Worm (Caenorhabditis elegans) whole organism, young adult: ENCODE measurements around the gene C45G9.8.

ENCODE experiments used
- F57C9.4 ChIP-seq: sonication (generic microtip); optimal IDR thresholded peaks from 2 replicates; lab custom pipeline; 2017; ENCODE audit warnings: mild to moderate bottlenecking, missing genetic modification characterization, missing compliant biosample characterization
- Y95B8A.8 ChIP-seq: fragments of 200-800 bp; sonication (Bioruptor generic); IDR thresholded peaks from 2 replicates; pipeline ENCODE4 v1.3.6; 2022; ENCODE audit warnings: missing genetic modification reagents, missing genetic modification characterization, missing compliant biosample characterization
- aptf-3 ChIP-seq: fragments of 200-800 bp; sonication (Bioruptor generic); IDR thresholded peaks from 2 replicates; pipeline ENCODE4 v1.3.6; 2022; ENCODE audit warnings: missing genetic modification characterization, missing compliant biosample characterization
- dpff-1 ChIP-seq: sonication (generic microtip); optimal IDR thresholded peaks from 2 replicates; lab custom pipeline; 2017; ENCODE audit warnings: mild to moderate bottlenecking, missing genetic modification characterization, missing compliant biosample characterization
- egl-44 ChIP-seq: fragments of 200-800 bp; sonication (Bioruptor generic); IDR thresholded peaks from 2 replicates; pipeline ENCODE4 v1.3.6; 2022; ENCODE audit warnings: missing genetic modification reagents, missing genetic modification characterization, missing compliant biosample characterization
- egrh-3 ChIP-seq: fragments of 200-800 bp; sonication (Bioruptor generic); IDR thresholded peaks from 2 replicates; pipeline ENCODE4 v1.3.6; 2022; ENCODE audit warnings: missing genetic modification reagents, missing genetic modification characterization, missing compliant biosample characterization

- TF ChIP-seq Y95B8A.8 (no peak), egl-44 (no peak), dpff-1 (no peak), aptf-3 (no peak), egrh-3 (GFP tag; lab: Robert Waterston, UW) (no peak), F57C9.4 (tag; lab: Kevin White, UChicago) (no peak)
These were observed 6.3 kb downstream of the C45G9.8 start, which contains the start of gene txbp-3 for ce11 chrIII:5047175-5047574.
